Worm (Caenorhabditis elegans): Measurements from ENCODE around the gene K01F9.2.

Gene K01F9.2

ce11 chrIII:8860741-8861140 is 16.2 kb downstream of the K01F9.2 start (continued):
- TF ChIP-seq mcd-1 (GFP tag; IDR thresholded peaks at IDR 0.05) (0 out of 2 replicates have a peak, but pooled peaks have one; percentile 7), madf-6 (GFP tag; IDR thresholded peaks at IDR 0.05) (peak; percentile 73), ztf-25 (GFP tag; IDR thresholded peaks at IDR 0.05) (0 out of 2 replicates have a peak, but pooled peaks have one; percentile 57)

DNA sequence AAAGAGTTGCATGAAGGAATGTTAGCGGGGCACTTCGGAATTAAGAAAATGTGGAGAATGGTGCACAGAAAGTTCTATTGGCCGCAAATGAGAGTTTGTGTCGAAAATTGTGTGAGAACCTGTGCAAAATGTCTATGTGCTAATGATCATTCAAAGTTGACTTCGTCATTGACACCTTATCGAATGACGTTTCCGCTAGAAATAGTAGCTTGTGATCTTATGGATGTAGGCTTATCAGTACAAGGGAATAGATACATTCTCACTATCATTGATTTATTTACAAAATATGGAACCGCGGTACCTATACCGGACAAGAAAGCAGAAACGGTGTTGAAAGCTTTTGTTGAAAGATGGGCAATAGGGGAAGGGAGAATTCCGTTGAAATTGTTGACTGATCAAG is 18.4 kb downstream of the K01F9.2 start:
- TF ChIP-seq nhr-80 (tag; optimal IDR thresholded peaks at IDR 0.05) (peak; percentile 62), xnd-1 (tag; optimal IDR thresholded peaks at IDR 0.05) (no peak)

DNA sequence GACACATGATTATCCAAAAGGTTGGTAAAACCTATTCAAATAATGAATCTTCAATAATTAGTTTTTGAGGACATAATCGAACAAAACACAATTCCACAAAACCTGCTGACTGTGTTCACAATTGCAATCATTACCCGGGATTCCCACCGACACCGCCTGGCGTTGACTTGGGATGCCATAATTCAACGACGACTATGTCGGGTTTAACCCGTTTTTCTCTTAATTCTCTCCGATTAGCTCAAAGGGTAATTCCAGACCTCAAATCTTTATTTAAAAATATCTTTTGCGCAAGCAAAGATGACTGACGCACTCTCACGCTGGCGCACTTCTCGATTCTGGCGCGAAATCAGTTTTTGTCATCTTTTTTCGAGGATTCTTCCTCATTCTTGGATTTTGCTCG is 24.5 kb downstream of the K01F9.2 start:
- TF ChIP-seq mcd-1 (GFP tag; IDR thresholded peaks at IDR 0.05) (peak; percentile 71), D2030.7 (GFP tag; IDR thresholded peaks at IDR 0.05) (peak; percentile 46; the same call in 1 of the 2 replicates), madf-8 (GFP tag; conservative IDR thresholded peaks at IDR 0.05) (peak; percentile 89), madf-6 (GFP tag; IDR thresholded peaks at IDR 0.05) (peak; percentile 83), F33H1.4 (GFP tag; IDR thresholded peaks at IDR 0.05) (peak; percentile 42; the same call in 1 of the 2 replicates)

- TF ChIP-seq ceh-40 (GFP tag; IDR thresholded peaks at IDR 0.05) (no peak), D2030.7 (GFP tag; IDR thresholded peaks at IDR 0.05) (no peak), hrde-1 (tag; optimal IDR thresholded peaks at IDR 0.05; ENCODE audit: borderline replicate concordance) (no peak), T26A5.8 (tag; optimal IDR thresholded peaks at IDR 0.05) (no peak), pha-4 (tag; optimal IDR thresholded peaks at IDR 0.05) (no peak)
Observed at ce11 chrIII:8851961-8852360, 25.0 kb downstream of the K01F9.2 start, which contains the start of gene plg-1. Gene plg-1, plus strand, starts transcription at chrIII:8852261.

DNA sequence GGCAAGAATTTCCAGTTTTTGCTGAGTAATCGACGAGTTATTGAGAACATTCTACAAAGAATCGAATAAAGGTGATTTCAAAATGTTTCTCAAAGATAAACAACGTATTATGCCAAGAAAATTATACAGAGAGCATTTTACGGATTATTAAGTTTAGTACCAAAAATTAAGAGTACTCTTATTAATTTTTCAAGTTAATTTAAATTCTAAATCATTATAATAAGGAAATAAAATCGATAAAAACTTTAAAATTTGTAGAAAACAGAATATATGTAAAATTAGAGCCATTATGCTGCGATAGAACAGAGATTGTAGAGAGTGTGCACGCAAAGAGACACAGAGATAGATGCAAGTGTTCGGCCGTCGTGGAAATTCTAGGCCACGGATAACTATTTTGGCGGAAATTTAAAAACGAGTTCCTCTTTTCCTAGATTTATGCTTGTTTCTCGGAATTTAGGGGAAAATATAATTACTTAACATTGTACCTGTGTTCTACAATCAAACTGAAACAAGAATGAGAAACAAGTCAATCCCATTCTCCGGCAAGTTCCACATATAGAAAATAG is 26.4 kb downstream of the K01F9.2 start, which contains the start of gene F44E2.9:
Gene F44E2.9, minus strand, starts transcription at position 51 of the 566 bp plus-strand sequence.
- no peak for TF ChIP-seq T26A5.8 (tag; optimal IDR thresholded peaks at IDR 0.05)
- TF ChIP-seq attf-3 (GFP tag; conservative IDR thresholded peaks at IDR 0.05) = no peak
- peak; percentile 57 for TF ChIP-seq madf-8 (GFP tag; conservative IDR thresholded peaks at IDR 0.05)
- TF ChIP-seq Y53F4B.3 (GFP tag; IDR thresholded peaks at IDR 0.05) = no peak
- peak; percentile 86 for TF ChIP-seq ztf-18 (tag; optimal IDR thresholded peaks at IDR 0.05)
- TF ChIP-seq B0035.1 (tag; optimal IDR thresholded peaks at IDR 0.05) = no peak
- TF ChIP-seq ekl-4 (GFP tag; IDR thresholded peaks at IDR 0.05) = 0 out of 2 replicates have a peak, but pooled peaks have one; percentile 38
- no peak; the same call in 1 of the 2 replicates for TF ChIP-seq lir-1 (GFP tag; conservative IDR thresholded peaks at IDR 0.05)
- TF ChIP-seq ceh-40 (GFP tag; IDR thresholded peaks at IDR 0.05) = no peak
- 0 out of 2 replicates have a peak, but pooled peaks have one; percentile 49 for TF ChIP-seq hsf-1 (GFP tag; IDR thresholded peaks at IDR 0.05)
- peak; percentile 57 for TF ChIP-seq ZK185.1 (tag; optimal IDR thresholded peaks at IDR 0.05; ENCODE audit: poor library complexity, severe bottlenecking)
- peak; percentile 83; the same call in 1 of the 2 replicates for TF ChIP-seq hmg-1.2 (GFP tag; IDR thresholded peaks at IDR 0.05)
- no peak for TF ChIP-seq ceh-79 (tag; optimal IDR thresholded peaks at IDR 0.05)
- peak; percentile 55 for TF ChIP-seq attf-5 (GFP tag; optimal IDR thresholded peaks at IDR 0.05)
- TF ChIP-seq B0261.1 (tag; optimal IDR thresholded peaks at IDR 0.05) = no peak
- peak; percentile 74 for TF ChIP-seq D2030.7 (GFP tag; IDR thresholded peaks at IDR 0.05)
- peak in 2 of 3 experiments; percentile 28 to 75 for TF ChIP-seq lin-35 (GFP tag; optimal IDR thresholded peaks at IDR 0.05)
- TF ChIP-seq ceh-27 (GFP tag; optimal IDR thresholded peaks at IDR 0.05) = peak; percentile 68
- 0 out of 2 replicates have a peak, but pooled peaks have one; percentile 11 for TF ChIP-seq madf-3 (GFP tag; IDR thresholded peaks at IDR 0.05)
- TF ChIP-seq lsl-1 (GFP tag; optimal IDR thresholded peaks at IDR 0.05) = peak; percentile 59
- TF ChIP-seq F23B12.7 (tag; optimal IDR thresholded peaks at IDR 0.05; ENCODE audit: insufficient read depth) = peak; percentile 16
- TF ChIP-seq F33H1.4 (GFP tag; IDR thresholded peaks at IDR 0.05) = peak; percentile 54; the same call in 1 of the 2 replicates
- TF ChIP-seq rcor-1 (GFP tag; IDR thresholded peaks at IDR 0.05) = 0 out of 2 replicates have a peak, but pooled peaks have one; percentile 19
- TF ChIP-seq let-607 (tag; optimal IDR thresholded peaks at IDR 0.05) = no peak
- peak; percentile 93 for TF ChIP-seq lin-54 (GFP tag; optimal IDR thresholded peaks at IDR 0.05)
- TF ChIP-seq tbp1 (GFP tag; optimal IDR thresholded peaks at IDR 0.05) = peak; percentile 35
- peak; percentile 78 for TF ChIP-seq madf-6 (GFP tag; IDR thresholded peaks at IDR 0.05)
- no peak for TF ChIP-seq snpc-4 (GFP tag; optimal IDR thresholded peaks at IDR 0.05)
- peak in 2 of 4 experiments; percentile 11 to 34 for TF ChIP-seq snpc-4 (tag; optimal IDR thresholded peaks at IDR 0.05)
- TF ChIP-seq dox-1 (GFP tag; IDR thresholded peaks at IDR 0.05) = peak; percentile 84
- TF ChIP-seq xnd-1 (tag; optimal IDR thresholded peaks at IDR 0.05) = peak; percentile 34
- TF ChIP-seq efl-1 (GFP tag; optimal IDR thresholded peaks at IDR 0.05) = peak; percentile 76
- TF ChIP-seq unc-130 (GFP tag; optimal IDR thresholded peaks at IDR 0.05) = peak; percentile 74

All from whole organism, young adult.